Worm (Caenorhabditis elegans): ENCODE results near the gene DH11.5.
A peak's percentile ranks its signal among the peaks of the same experiment; 100 is the strongest.

DH11.5 gene

DNA sequence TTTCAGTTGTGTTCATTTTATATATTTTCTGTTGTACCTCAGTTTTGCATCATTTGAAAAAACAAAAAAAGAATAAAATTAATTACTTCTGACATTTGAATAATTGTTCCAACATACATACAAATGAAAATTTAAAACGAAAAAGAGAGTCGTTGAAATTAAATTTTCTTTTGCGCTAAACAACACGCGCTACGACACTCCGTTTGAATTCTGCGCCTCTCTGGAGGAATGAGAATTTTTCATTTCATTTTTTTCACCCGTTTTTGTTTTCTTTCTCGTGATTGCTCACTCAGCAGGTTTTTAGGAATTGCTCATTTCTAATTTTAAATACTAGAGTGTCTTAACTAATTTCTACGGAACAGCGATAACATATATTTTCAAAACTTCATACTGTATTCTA lies 65.2 kb downstream of the DH11.5 start:
- TF ChIP-seq nhr-129 (tag; optimal IDR thresholded peaks at IDR 0.05), result peak; percentile 38
- TF ChIP-seq gmeb-1 (tag; optimal IDR thresholded peaks at IDR 0.05), result no peak
- no peak for TF ChIP-seq ztf-11 (tag; optimal IDR thresholded peaks at IDR 0.05)
- TF ChIP-seq lsy-2 (tag; optimal IDR thresholded peaks at IDR 0.05), result peak in 1 of 2 experiments; percentile 69
- no peak for TF ChIP-seq zag-1 (tag; optimal IDR thresholded peaks at IDR 0.05)
- no peak for TF ChIP-seq sem-4 (tag; optimal IDR thresholded peaks at IDR 0.05)
- peak; percentile 67 for TF ChIP-seq unc-55 (GFP tag; optimal IDR thresholded peaks at IDR 0.05)
- peak; percentile 34 for TF ChIP-seq lin-13 (GFP tag; optimal IDR thresholded peaks at IDR 0.05)
- TF ChIP-seq fos-1 (tag; optimal IDR thresholded peaks at IDR 0.05), result no peak
- no peak for TF ChIP-seq nhr-23 (tag; optimal IDR thresholded peaks at IDR 0.05)
- no peak for TF ChIP-seq alr-1 (tag; optimal IDR thresholded peaks at IDR 0.05)
- no peak for TF ChIP-seq nhr-21 (tag; optimal IDR thresholded peaks at IDR 0.05)
- TF ChIP-seq C34F6.9 (tag; optimal IDR thresholded peaks at IDR 0.05), result peak; percentile 66

ce11 chrII:8042289-8042688 lies 65.9 kb downstream of the DH11.5 start, which contains the start of gene T05H10.1:
TSS of gene T05H10.1 (plus strand) at chrII:8042589.
- TF ChIP-seq lsy-2 (tag; optimal IDR thresholded peaks at IDR 0.05) (no peak), crh-2 (tag; optimal IDR thresholded peaks at IDR 0.05) (no peak), snpc-4 (tag; optimal IDR thresholded peaks at IDR 0.05) (no peak), fos-1 (tag; optimal IDR thresholded peaks at IDR 0.05) (no peak), nhr-77 (tag; optimal IDR thresholded peaks at IDR 0.05) (no peak), ztf-4 (tag; optimal IDR thresholded peaks at IDR 0.05) (no peak), aly-2 (tag; optimal IDR thresholded peaks at IDR 0.05) (no peak), lin-11 (tag; optimal IDR thresholded peaks at IDR 0.05) (no peak), zag-1 (tag; optimal IDR thresholded peaks at IDR 0.05) (no peak), mab-5 (tag; optimal IDR thresholded peaks at IDR 0.05) (no peak)

Measured in whole organism, L2 larva.